Worm (Caenorhabditis elegans) whole organism, L2 larva: Measurements from ENCODE around the gene hrpf-2.
A peak's percentile ranks its signal among the peaks of the same experiment; 100 is the strongest.

Source experiments
- C34F6.9 ChIP-seq: fragments of 150-350 bp; optimal IDR thresholded peaks from 2 replicates; lab custom pipeline; 2014; ENCODE audit warnings: missing biosample characterization, missing genetic modification characterization
- R02D3.7 ChIP-seq: fragments of 150-350 bp; optimal IDR thresholded peaks from 2 replicates; lab custom pipeline; 2014; ENCODE audit warnings: missing biosample characterization, missing genetic modification characterization
- Y55F3AM.14 ChIP-seq: fragments of 200-800 bp; sonication (Bioruptor generic); optimal IDR thresholded peaks from 2 replicates; lab custom pipeline; 2018; ENCODE audit warnings: mild to moderate bottlenecking, missing genetic modification characterization, missing compliant biosample characterization
- ZK546.5 ChIP-seq: sonication (generic microtip); optimal IDR thresholded peaks from 2 replicates; lab custom pipeline; 2017; ENCODE audit warnings: missing biosample characterization, missing genetic modification characterization
- alr-1 ChIP-seq: fragments of 150-350 bp; optimal IDR thresholded peaks from 2 replicates; lab custom pipeline; 2014; ENCODE audit warnings: missing biosample characterization, missing genetic modification characterization
- aly-2 ChIP-seq: fragments of 150-350 bp; optimal IDR thresholded peaks from 2 replicates; lab custom pipeline; 2014; ENCODE audit warnings: missing biosample characterization, missing genetic modification characterization
- ceh-16 ChIP-seq: fragments of 150-350 bp; optimal IDR thresholded peaks from 2 replicates; lab custom pipeline; 2014; ENCODE audit warnings: missing biosample characterization, missing genetic modification characterization
- crh-2 ChIP-seq: sonication (generic microtip); optimal IDR thresholded peaks from 2 replicates; lab custom pipeline; 2017; ENCODE audit warnings: missing biosample characterization, missing genetic modification characterization
- elt-1 ChIP-seq: fragments of 150-350 bp; optimal IDR thresholded peaks from 2 replicates; lab custom pipeline; 2014; ENCODE audit warnings: missing biosample characterization, missing genetic modification characterization
- elt-3 ChIP-seq: sonication (generic microtip); optimal IDR thresholded peaks from 2 replicates; lab custom pipeline; 2017; ENCODE audit warnings: missing biosample characterization, missing genetic modification characterization
- fos-1 ChIP-seq: fragments of 150-350 bp; optimal IDR thresholded peaks from 2 replicates; lab custom pipeline; 2014; ENCODE audit warnings: missing biosample characterization, missing genetic modification characterization
- gmeb-1 ChIP-seq: fragments of 150-350 bp; optimal IDR thresholded peaks from 2 replicates; lab custom pipeline; 2014; ENCODE audit warnings: missing biosample characterization, missing genetic modification characterization
- lin-39 ChIP-seq: fragments of 150-350 bp; optimal IDR thresholded peaks from 2 replicates; lab custom pipeline; 2014; ENCODE audit warnings: missing biosample characterization, missing genetic modification reagents, missing genetic modification characterization
- lsy-2 ChIP-seq, 2 experiments: fragments of 150-350 bp in 1 of 2; sonication (generic microtip) in 1 of 2; optimal IDR thresholded peaks; 2 replicates each; lab custom pipeline; 2014 to 2017; ENCODE audit warnings: missing biosample characterization in 2 of 2, missing genetic modification characterization in 2 of 2
- mab-5 ChIP-seq: fragments of 150-350 bp; optimal IDR thresholded peaks from 2 replicates; lab custom pipeline; 2014; ENCODE audit warnings: missing biosample characterization, missing genetic modification characterization
- mbf-1 ChIP-seq: sonication (generic microtip); optimal IDR thresholded peaks from 2 replicates; lab custom pipeline; 2017; ENCODE audit warnings: missing biosample characterization, missing genetic modification characterization
- nhr-10 ChIP-seq: sonication (generic microtip); optimal IDR thresholded peaks from 2 replicates; lab custom pipeline; 2017; ENCODE audit warnings: missing biosample characterization, missing genetic modification characterization
- nhr-11 ChIP-seq: fragments of 150-350 bp; optimal IDR thresholded peaks from 2 replicates; lab custom pipeline; 2014; ENCODE audit warnings: missing biosample characterization, missing genetic modification characterization
- nhr-12 ChIP-seq: fragments of 150-350 bp; optimal IDR thresholded peaks from 2 replicates; lab custom pipeline; 2014; ENCODE audit warnings: missing biosample characterization, missing genetic modification characterization
- nhr-129 ChIP-seq: fragments of 150-350 bp; optimal IDR thresholded peaks from 2 replicates; lab custom pipeline; 2014; ENCODE audit warnings: missing biosample characterization, missing genetic modification characterization
- nhr-21 ChIP-seq: fragments of 150-350 bp; optimal IDR thresholded peaks from 2 replicates; lab custom pipeline; 2014; ENCODE audit warnings: missing biosample characterization, missing genetic modification characterization
- nhr-23 ChIP-seq: fragments of 150-350 bp; optimal IDR thresholded peaks from 2 replicates; lab custom pipeline; 2014; ENCODE audit warnings: missing biosample characterization, missing genetic modification reagents, missing genetic modification characterization
- nhr-237 ChIP-seq: fragments of 150-350 bp; optimal IDR thresholded peaks from 2 replicates; lab custom pipeline; 2014; ENCODE audit warnings: missing biosample characterization, missing genetic modification characterization
- nhr-25 ChIP-seq: fragments of 150-350 bp; sonication (generic microtip); optimal IDR thresholded peaks from 3 replicates; lab custom pipeline; 2014; ENCODE audit warnings: missing biosample characterization, missing genetic modification characterization
- peb-1 ChIP-seq: fragments of 150-350 bp; optimal IDR thresholded peaks from 2 replicates; lab custom pipeline; 2014; ENCODE audit warnings: missing biosample characterization, missing genetic modification characterization
- skn-1 ChIP-seq: sonication (generic microtip); optimal IDR thresholded peaks from 2 replicates; lab custom pipeline; 2017; ENCODE audit warnings: missing biosample characterization, missing genetic modification characterization
- sma-3 ChIP-seq: sonication (generic microtip); optimal IDR thresholded peaks from 2 replicates; lab custom pipeline; 2016; ENCODE audit warnings: missing genetic modification reagents, missing genetic modification characterization, missing compliant biosample characterization
- sma-9 ChIP-seq, 2 experiments: fragments of 150-350 bp in 1 of 2; sonication (generic microtip) in 1 of 2; optimal IDR thresholded peaks; 2 replicates each; lab custom pipeline; 2014 to 2016; ENCODE audit warnings: missing genetic modification characterization in 2 of 2, mild to moderate bottlenecking in 1 of 2, missing biosample characterization in 1 of 2, missing compliant biosample characterization in 1 of 2, missing genetic modification reagents in 1 of 2, moderate library complexity in 1 of 2
- snpc-4 ChIP-seq: fragments of 150-350 bp; optimal IDR thresholded peaks from 2 replicates; lab custom pipeline; 2014; ENCODE audit warnings: missing biosample characterization, missing genetic modification characterization
- unc-55 ChIP-seq: fragments of 150-350 bp; sonication (generic microtip); optimal IDR thresholded peaks from 3 replicates; lab custom pipeline; 2014; ENCODE audit warnings: missing biosample characterization, missing genetic modification reagents, missing genetic modification characterization
- zag-1 ChIP-seq: fragments of 150-350 bp; optimal IDR thresholded peaks from 2 replicates; lab custom pipeline; 2014; ENCODE audit warnings: missing biosample characterization, missing genetic modification characterization
- ztf-1 ChIP-seq: fragments of 200-800 bp; sonication (Bioruptor generic); conservative IDR thresholded peaks from 2 replicates; pipeline ENCODE4 v1.3.6; 2022; ENCODE audit warnings: missing genetic modification characterization, missing compliant biosample characterization
- ztf-11 ChIP-seq: sonication (generic microtip); optimal IDR thresholded peaks from 2 replicates; lab custom pipeline; 2017; ENCODE audit warnings: missing biosample characterization, missing genetic modification characterization
- ztf-4 ChIP-seq: fragments of 150-350 bp; optimal IDR thresholded peaks from 2 replicates; lab custom pipeline; 2014; ENCODE audit warnings: missing biosample characterization, missing genetic modification characterization

hrpf-2 gene

ce11 chrIV:6372993-6373392, 3.3 kb downstream of the hrpf-2 start, which contains the start of gene smg-3:
TSS of gene smg-3 (minus strand) at chrIV:6373093.
- TF ChIP-seq elt-3 (tag; lab: Kevin White, UChicago) (no peak), aly-2 (tag; lab: Kevin White, UChicago) (no peak), Y55F3AM.14 (GFP tag; lab: Kevin White, UChicago) (no peak), nhr-23 (no peak), unc-55 (GFP tag; lab: Kevin White, UChicago) (no peak), mbf-1 (tag; lab: Kevin White, UChicago) (no peak), nhr-12 (no peak), gmeb-1 (tag; lab: Kevin White, UChicago) (no peak), nhr-10 (tag; lab: Kevin White, UChicago) (no peak), skn-1 (tag; lab: Kevin White, UChicago) (no peak), snpc-4 (tag; lab: Kevin White, UChicago) (no peak), fos-1 (tag; lab: Kevin White, UChicago) (no peak), lin-39 (no peak), mab-5 (tag; lab: Kevin White, UChicago) (no peak), ZK546.5 (no peak)

DNA sequence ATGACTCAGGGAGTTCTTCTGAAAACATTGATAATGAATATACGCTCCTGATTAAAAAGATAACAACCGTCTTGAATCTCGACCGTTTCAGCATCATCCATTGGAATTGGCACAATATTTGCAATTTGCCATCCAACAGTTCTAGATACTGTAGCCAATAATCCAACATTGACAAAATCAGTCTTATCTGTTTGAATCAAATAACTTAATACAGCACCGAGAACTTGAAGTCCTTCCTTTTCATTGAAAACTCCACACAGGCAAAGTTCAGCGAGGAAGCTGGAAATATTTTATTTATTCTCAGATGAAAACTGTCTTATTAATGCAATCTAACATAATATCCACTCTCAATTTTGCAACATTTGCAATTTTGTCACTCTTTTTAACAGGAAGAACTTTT, 4.1 kb downstream of the hrpf-2 start:
- TF ChIP-seq nhr-23 (no peak), elt-1 (tag; lab: Kevin White, UChicago) (no peak), C34F6.9 (tag; lab: Kevin White, UChicago) (no peak), unc-55 (GFP tag; lab: Kevin White, UChicago) (no peak), nhr-11 (no peak), ztf-11 (tag; lab: Kevin White, UChicago) (no peak), peb-1 (tag; lab: Kevin White, UChicago) (no peak), nhr-12 (no peak)
- TF ChIP-seq, all 48 proteins: peak for 0

DNA sequence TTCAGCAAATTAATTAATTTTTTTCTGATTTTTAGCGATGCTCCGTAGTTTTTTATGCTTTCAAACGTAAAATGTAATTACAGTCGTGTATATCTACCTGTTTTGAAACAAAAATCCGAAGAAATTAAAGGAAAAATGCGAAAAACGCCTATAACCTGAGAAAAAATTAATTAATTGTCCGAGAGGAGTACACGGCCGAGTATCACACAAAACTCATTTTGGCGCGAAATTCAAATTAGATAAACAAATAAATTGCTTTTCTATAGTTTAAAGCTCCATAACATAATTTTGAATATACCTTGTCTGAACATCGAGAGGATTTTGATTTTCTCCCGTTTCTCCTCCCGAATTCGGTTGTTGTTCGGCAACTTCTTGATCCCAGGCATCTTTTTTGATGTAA, 6.8 kb downstream of the hrpf-2 start:
- TF ChIP-seq alr-1 (tag; lab: Kevin White, UChicago), result no peak
- TF ChIP-seq crh-2 (tag; lab: Kevin White, UChicago), result peak; percentile 0
- no peak for TF ChIP-seq R02D3.7 (tag; lab: Kevin White, UChicago)
- no peak for TF ChIP-seq mab-5 (tag; lab: Kevin White, UChicago)
- TF ChIP-seq sma-9 (GFP tag; optimal IDR thresholded peaks at IDR 0.05; lab: Kevin White, UChicago), result peak; percentile 7
- TF ChIP-seq sma-9 (tag; optimal IDR thresholded peaks at IDR 0.05; lab: Kevin White, UChicago), result no peak
- no peak for TF ChIP-seq ceh-16 (tag; lab: Kevin White, UChicago)
- peak; percentile 43 for TF ChIP-seq nhr-25
- TF ChIP-seq unc-55 (GFP tag; lab: Kevin White, UChicago), result peak; percentile 26
- peak; percentile 37 for TF ChIP-seq sma-3 (GFP tag; lab: Kevin White, UChicago)
- peak in 1 of 2 experiments; percentile 48 for TF ChIP-seq lsy-2 (tag; optimal IDR thresholded peaks at IDR 0.05; lab: Kevin White, UChicago)
- TF ChIP-seq nhr-129 (tag; lab: Kevin White, UChicago), result no peak
- no peak for TF ChIP-seq fos-1 (tag; lab: Kevin White, UChicago)
- TF ChIP-seq peb-1 (tag; lab: Kevin White, UChicago), result no peak
- TF ChIP-seq gmeb-1 (tag; lab: Kevin White, UChicago), result peak; percentile 82
- TF ChIP-seq nhr-10 (tag; lab: Kevin White, UChicago), result no peak
- no peak for TF ChIP-seq ztf-1 (GFP tag; lab: Robert Waterston, UW)

DNA sequence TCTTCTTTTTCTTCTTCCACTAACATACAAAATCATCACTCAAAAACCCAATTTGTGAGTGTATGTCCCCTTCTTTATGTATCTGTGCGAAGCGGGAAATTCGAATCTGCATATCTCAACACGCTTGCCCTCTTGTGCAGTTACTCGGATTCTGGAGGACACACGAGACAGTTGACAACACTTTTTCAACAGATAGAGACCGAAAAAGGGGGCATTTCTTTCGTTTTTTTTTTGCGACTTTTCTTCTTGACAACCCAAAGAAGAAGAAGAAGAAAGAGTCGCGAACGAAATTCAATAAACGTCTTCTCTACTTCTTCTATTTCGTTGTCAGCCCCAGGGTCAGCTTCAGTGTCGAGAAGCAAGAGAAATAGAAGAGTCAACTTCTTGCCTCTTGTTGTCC, 10.3 kb downstream of the hrpf-2 start:
- no peak for TF ChIP-seq nhr-237 (tag; lab: Kevin White, UChicago)
- TF ChIP-seq zag-1, result peak; percentile 5
- TF ChIP-seq, all 48 proteins: peak for 1

- TF ChIP-seq nhr-21 (tag; lab: Kevin White, UChicago), result no peak
- TF ChIP-seq lsy-2 (tag; optimal IDR thresholded peaks at IDR 0.05; lab: Kevin White, UChicago), result no peak
These were observed 11.3 kb downstream of the hrpf-2 start, which contains the start of gene Y73B6BL.270 for ce11 chrIV:6365045-6365444. TSS of gene Y73B6BL.270 (plus strand) at chrIV:6365345.

DNA sequence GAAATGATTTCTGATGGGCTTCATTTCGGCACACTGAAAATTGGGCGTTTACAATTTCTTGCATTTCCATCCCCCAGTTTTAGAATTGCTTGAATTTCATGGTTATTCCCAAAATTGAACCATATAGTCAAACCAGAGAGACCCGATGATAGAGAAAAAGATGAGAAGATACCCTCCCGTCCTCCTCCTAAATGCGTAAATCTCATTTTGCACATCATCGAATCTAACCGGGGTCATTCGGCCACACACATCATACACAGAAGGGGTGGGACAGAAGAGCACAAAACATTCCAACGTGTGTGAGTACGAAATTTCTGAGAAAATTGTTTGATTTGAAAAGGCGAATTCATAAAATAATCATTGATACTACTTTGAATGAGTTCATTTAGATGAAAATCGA, 12.7 kb downstream of the hrpf-2 start:
- TF ChIP-seq ztf-1 (GFP tag; lab: Robert Waterston, UW), result no peak
- TF ChIP-seq Y55F3AM.14 (GFP tag; lab: Kevin White, UChicago), result no peak
- TF ChIP-seq ztf-4 (tag; lab: Kevin White, UChicago), result no peak
- TF ChIP-seq nhr-25, result no peak
- no peak for TF ChIP-seq ceh-16 (tag; lab: Kevin White, UChicago)
- no peak for TF ChIP-seq nhr-237 (tag; lab: Kevin White, UChicago)
- TF ChIP-seq nhr-21 (tag; lab: Kevin White, UChicago), result no peak
- no peak for TF ChIP-seq ztf-11 (tag; lab: Kevin White, UChicago)
